Worm (Caenorhabditis elegans) whole organism, late embryonic: ENCODE data around the gene sup-36.
A peak's percentile ranks its signal among the peaks of the same experiment; 100 is the strongest.

Experiments used
- C08G9.2 ChIP-seq: sonication (generic microtip); optimal IDR thresholded peaks from 2 replicates; lab custom pipeline; 2016; ENCODE audit warnings: mild to moderate bottlenecking, missing genetic modification characterization, moderate library complexity, missing compliant biosample characterization
- C38D4.7 ChIP-seq: fragments of 200-800 bp; sonication (Bioruptor generic); optimal IDR thresholded peaks from 2 replicates; lab custom pipeline; 2018; ENCODE audit warnings: mild to moderate bottlenecking, missing genetic modification characterization, moderate library complexity, missing compliant biosample characterization
- F13H6.1 ChIP-seq: sonication (generic microtip); optimal IDR thresholded peaks from 2 replicates; lab custom pipeline; 2016; ENCODE audit warnings: missing genetic modification characterization, missing compliant biosample characterization
- K09A11.1 ChIP-seq: sonication (generic microtip); optimal IDR thresholded peaks from 2 replicates; lab custom pipeline; 2017; ENCODE audit warnings: antibody characterized with exemption, mild to moderate bottlenecking, missing genetic modification characterization, missing compliant biosample characterization; ENCODE audit not compliant: insufficient read depth
- T23F11.4 ChIP-seq: fragments of 200-800 bp; sonication (Bioruptor generic); optimal IDR thresholded peaks from 2 replicates; lab custom pipeline; 2018; ENCODE audit warnings: mild to moderate bottlenecking, missing genetic modification characterization, missing compliant biosample characterization
- ahr-1 ChIP-seq: sonication (generic microtip); optimal IDR thresholded peaks from 2 replicates; lab custom pipeline; 2016; ENCODE audit warnings: missing genetic modification characterization, missing compliant biosample characterization
- ama-1 ChIP-seq: fragments of 150-350 bp; optimal IDR thresholded peaks from 2 replicates; lab custom pipeline; 2014
- ceh-14 ChIP-seq: sonication (generic microtip); optimal IDR thresholded peaks from 2 replicates; lab custom pipeline; 2016; ENCODE audit warnings: missing genotype, missing genetic modification characterization, missing compliant biosample characterization
- ceh-2 ChIP-seq: sonication (generic microtip); optimal IDR thresholded peaks from 2 replicates; lab custom pipeline; 2016; ENCODE audit warnings: missing genotype, missing genetic modification characterization, missing compliant biosample characterization
- ceh-22 ChIP-seq: sonication (generic microtip); optimal IDR thresholded peaks from 2 replicates; lab custom pipeline; 2017; ENCODE audit warnings: missing biosample characterization, missing genetic modification characterization
- ceh-24 ChIP-seq: sonication (generic microtip); optimal IDR thresholded peaks from 2 replicates; lab custom pipeline; 2016; ENCODE audit warnings: mild to moderate bottlenecking, missing genetic modification characterization, missing compliant biosample characterization
- ceh-30 ChIP-seq: fragments of 150-350 bp; optimal IDR thresholded peaks from 2 replicates; lab custom pipeline; 2014; ENCODE audit warnings: missing biosample characterization, missing genetic modification characterization
- ceh-31 ChIP-seq: sonication (generic microtip); optimal IDR thresholded peaks from 2 replicates; lab custom pipeline; 2016; ENCODE audit warnings: missing genetic modification characterization, missing compliant biosample characterization
- ceh-45 ChIP-seq: fragments of 200-800 bp; sonication (Bioruptor generic); IDR thresholded peaks from 2 replicates; pipeline ENCODE4 v1.3.6; 2022; ENCODE audit warnings: missing genetic modification reagents, missing genetic modification characterization, missing compliant biosample characterization
- ceh-48 ChIP-seq: sonication (generic microtip); optimal IDR thresholded peaks from 2 replicates; lab custom pipeline; 2016; ENCODE audit warnings: missing genetic modification characterization, inconsistent platforms, missing compliant biosample characterization
- ceh-6 ChIP-seq: fragments of 200-800 bp; sonication (Bioruptor generic); optimal IDR thresholded peaks from 2 replicates; lab custom pipeline; 2018; ENCODE audit warnings: mild to moderate bottlenecking, missing genetic modification characterization, missing compliant biosample characterization
- che-1 ChIP-seq: sonication (generic microtip); optimal IDR thresholded peaks from 2 replicates; lab custom pipeline; 2016; ENCODE audit warnings: mild to moderate bottlenecking, missing genetic modification characterization, missing compliant biosample characterization
- elt-2 ChIP-seq: sonication (generic microtip); optimal IDR thresholded peaks from 2 replicates; lab custom pipeline; 2016; ENCODE audit warnings: missing genetic modification reagents, missing genetic modification characterization, missing compliant biosample characterization
- eyg-1 ChIP-seq: sonication (generic microtip); optimal IDR thresholded peaks from 2 replicates; lab custom pipeline; 2016; ENCODE audit warnings: missing genotype, missing genetic modification characterization, missing compliant biosample characterization
- fax-1 ChIP-seq: sonication (generic microtip); optimal IDR thresholded peaks from 2 replicates; lab custom pipeline; 2016; ENCODE audit warnings: missing genotype, missing genetic modification characterization, missing compliant biosample characterization
- fkh-10 ChIP-seq: fragments of 150-350 bp; optimal IDR thresholded peaks from 2 replicates; lab custom pipeline; 2014; ENCODE audit warnings: missing biosample characterization, missing genetic modification reagents, missing genetic modification characterization
- gmeb-2 ChIP-seq: sonication (generic microtip); optimal IDR thresholded peaks from 2 replicates; lab custom pipeline; 2016; ENCODE audit warnings: missing genetic modification characterization, inconsistent platforms, missing compliant biosample characterization
- hlh-15 ChIP-seq: sonication (generic microtip); optimal IDR thresholded peaks from 2 replicates; lab custom pipeline; 2016; ENCODE audit warnings: missing genetic modification characterization, missing compliant biosample characterization
- hlh-30 ChIP-seq: sonication (generic microtip); optimal IDR thresholded peaks from 2 replicates; lab custom pipeline; 2017; ENCODE audit warnings: antibody characterized with exemption, missing genetic modification characterization, missing compliant biosample characterization; ENCODE audit not compliant: insufficient read depth
- hlh-6 ChIP-seq: sonication (generic microtip); optimal IDR thresholded peaks from 2 replicates; lab custom pipeline; 2016; ENCODE audit warnings: missing genotype, missing genetic modification characterization, missing compliant biosample characterization
- hlh-8 ChIP-seq: sonication (generic microtip); optimal IDR thresholded peaks from 2 replicates; lab custom pipeline; 2016; ENCODE audit warnings: missing genotype, missing genetic modification characterization, missing compliant biosample characterization
- lim-6 ChIP-seq: sonication (generic microtip); optimal IDR thresholded peaks from 2 replicates; lab custom pipeline; 2016; ENCODE audit warnings: missing genetic modification characterization, missing compliant biosample characterization
- lin-11 ChIP-seq: fragments of 200-800 bp; sonication (Bioruptor generic); optimal IDR thresholded peaks from 2 replicates; lab custom pipeline; 2018; ENCODE audit warnings: mild to moderate bottlenecking, missing genetic modification characterization, missing compliant biosample characterization
- madf-2 ChIP-seq: sonication (generic microtip); optimal IDR thresholded peaks from 2 replicates; lab custom pipeline; 2017; ENCODE audit warnings: missing genetic modification characterization, missing compliant biosample characterization
- mec-3 ChIP-seq: sonication (generic microtip); optimal IDR thresholded peaks from 2 replicates; lab custom pipeline; 2016; ENCODE audit warnings: borderline replicate concordance, missing genetic modification characterization, missing compliant biosample characterization
- nfya-1 ChIP-seq: sonication (generic microtip); optimal IDR thresholded peaks from 2 replicates; lab custom pipeline; 2017; ENCODE audit warnings: missing genetic modification characterization, mild to moderate bottlenecking, missing compliant biosample characterization, antibody characterized with exemption, moderate library complexity
- odd-2 ChIP-seq: sonication (generic microtip); optimal IDR thresholded peaks from 2 replicates; lab custom pipeline; 2017; ENCODE audit warnings: antibody characterized with exemption, mild to moderate bottlenecking, missing genetic modification characterization, missing compliant biosample characterization
- pat-9 ChIP-seq: fragments of 200-800 bp; sonication (Bioruptor generic); optimal IDR thresholded peaks from 2 replicates; lab custom pipeline; 2018; ENCODE audit warnings: mild to moderate bottlenecking, missing genetic modification characterization, moderate library complexity, missing compliant biosample characterization
- pax-1 ChIP-seq: fragments of 150-350 bp; optimal IDR thresholded peaks from 2 replicates; lab custom pipeline; 2014; ENCODE audit warnings: missing biosample characterization, missing genetic modification characterization
- pha-4 ChIP-seq: fragments of 150-350 bp; optimal IDR thresholded peaks from 2 replicates; lab custom pipeline; 2018; ENCODE audit warnings: missing biosample characterization, missing genetic modification reagents, missing genetic modification characterization
- pqm-1 ChIP-seq: sonication (generic microtip); optimal IDR thresholded peaks from 2 replicates; lab custom pipeline; 2016; ENCODE audit warnings: missing genetic modification characterization, missing compliant biosample characterization
- ref-2 ChIP-seq: sonication (generic microtip); optimal IDR thresholded peaks from 2 replicates; lab custom pipeline; 2016; ENCODE audit warnings: missing genetic modification characterization, missing compliant biosample characterization
- sdc-2 ChIP-seq: sonication (generic microtip); optimal IDR thresholded peaks from 2 replicates; lab custom pipeline; 2016; ENCODE audit warnings: missing genotype, missing genetic modification characterization, missing compliant biosample characterization
- sox-4 ChIP-seq: sonication (generic microtip); optimal IDR thresholded peaks from 2 replicates; lab custom pipeline; 2017; ENCODE audit warnings: mild to moderate bottlenecking, missing genetic modification characterization, inconsistent platforms, missing compliant biosample characterization
- syd-9 ChIP-seq: sonication (generic microtip); optimal IDR thresholded peaks from 2 replicates; lab custom pipeline; 2016; ENCODE audit warnings: mild to moderate bottlenecking, missing genetic modification characterization, moderate library complexity, missing compliant biosample characterization
- ttx-3 ChIP-seq: sonication (generic microtip); optimal IDR thresholded peaks from 2 replicates; lab custom pipeline; 2016; ENCODE audit warnings: missing genetic modification reagents, missing genetic modification characterization, missing compliant biosample characterization
- unc-3 ChIP-seq, 2 experiments: fragments of 200-800 bp in 1 of 2; sonication (Bioruptor generic) in 1 of 2; sonication (generic microtip) in 1 of 2; conservative IDR thresholded peaks in 1 of 2; optimal IDR thresholded peaks in 1 of 2; 2 replicates each; pipeline versions ENCODE4 v1.3.6 to Lab custom; 2016 to 2022; ENCODE audit warnings: missing compliant biosample characterization in 2 of 2, missing genetic modification characterization in 2 of 2, missing genetic modification reagents in 1 of 2
- unc-42 ChIP-seq: sonication (generic microtip); optimal IDR thresholded peaks from 2 replicates; lab custom pipeline; 2016; ENCODE audit warnings: missing genotype, missing genetic modification characterization, missing compliant biosample characterization
- unc-55 ChIP-seq: sonication (generic microtip); optimal IDR thresholded peaks from 2 replicates; lab custom pipeline; 2017; ENCODE audit warnings: missing biosample characterization, missing genetic modification reagents, missing genetic modification characterization
- unc-86 ChIP-seq: sonication (generic microtip); optimal IDR thresholded peaks from 2 replicates; lab custom pipeline; 2016; ENCODE audit warnings: missing genetic modification characterization, missing compliant biosample characterization
- zip-5 ChIP-seq: sonication (generic microtip); optimal IDR thresholded peaks from 2 replicates; lab custom pipeline; 2016; ENCODE audit warnings: missing genetic modification characterization, missing compliant biosample characterization
- ztf-16 ChIP-seq: sonication (generic microtip); optimal IDR thresholded peaks from 2 replicates; lab custom pipeline; 2017; ENCODE audit warnings: missing genetic modification characterization, missing compliant biosample characterization

Gene sup-36

ce11 chrIV:6556624-6557368 is 44.7 kb upstream of the sup-36 start, which contains the start of gene try-3 (continued):
- peak; percentile 34 for TF ChIP-seq C38D4.7
- peak; percentile 56 for TF ChIP-seq lin-11
- TF ChIP-seq pat-9 (tag; lab: Kevin White, UChicago) = peak; percentile 50
- TF ChIP-seq ceh-45 (GFP tag; lab: Robert Waterston, UW) = no peak
- peak; percentile 5 for TF ChIP-seq hlh-8 (tag; lab: Kevin White, UChicago)
- TF ChIP-seq sox-4 (tag; lab: Kevin White, UChicago) = peak; percentile 55
- peak; percentile 16 for TF ChIP-seq ahr-1 (tag; lab: Kevin White, UChicago)
- TF ChIP-seq syd-9 (tag; lab: Kevin White, UChicago) = peak; percentile 32
- peak; percentile 43; the same call in 1 of the 2 replicates for TF ChIP-seq unc-3 (GFP tag; conservative IDR thresholded peaks at IDR 0.05; lab: Robert Waterston, UW)
- TF ChIP-seq unc-3 (tag; optimal IDR thresholded peaks at IDR 0.05; lab: Kevin White, UChicago) = peak; percentile 31
- no peak for TF ChIP-seq ceh-2 (tag; lab: Kevin White, UChicago)
- no peak for TF ChIP-seq hlh-6 (tag; lab: Kevin White, UChicago)
- TF ChIP-seq ref-2 (tag; lab: Kevin White, UChicago) = peak; percentile 43
- no peak for TF ChIP-seq pax-1 (tag; lab: Kevin White, UChicago)
- peak; percentile 67 for TF ChIP-seq ztf-16 (tag; lab: Kevin White, UChicago)
- TF ChIP-seq zip-5 = peak; percentile 22
- peak; percentile 59 for TF ChIP-seq che-1 (tag; lab: Kevin White, UChicago)
- TF ChIP-seq ceh-6 (GFP tag; lab: Kevin White, UChicago) = peak; percentile 58
- peak; percentile 26 for TF ChIP-seq pqm-1 (tag; lab: Kevin White, UChicago)
- TF ChIP-seq ceh-14 = peak; percentile 41
- TF ChIP-seq eyg-1 = peak; percentile 36
- no peak for TF ChIP-seq unc-42 (tag; lab: Kevin White, UChicago)
- peak; percentile 7 for TF ChIP-seq ceh-30 (tag; lab: Kevin White, UChicago)
- no peak for TF ChIP-seq hlh-15 (tag; lab: Kevin White, UChicago)
- peak; percentile 58 for TF ChIP-seq nfya-1
- TF ChIP-seq unc-86 (tag; lab: Kevin White, UChicago) = no peak
- TF ChIP-seq C08G9.2 = peak; percentile 17
- peak; percentile 60 for TF ChIP-seq T23F11.4 (GFP tag; lab: Kevin White, UChicago)
- peak; percentile 71 for TF ChIP-seq ceh-31 (tag; lab: Kevin White, UChicago)
- peak; percentile 14 for TF ChIP-seq sdc-2 (tag; lab: Kevin White, UChicago)
- peak; percentile 77 for TF ChIP-seq elt-2 (tag; lab: Kevin White, UChicago)
- peak; percentile 25 for TF ChIP-seq odd-2 (tag; lab: Kevin White, UChicago)
- TF ChIP-seq fkh-10 (GFP tag; lab: Kevin White, UChicago) = no peak
- peak; percentile 51 for TF ChIP-seq gmeb-2 (tag; lab: Kevin White, UChicago)
- TF ChIP-seq ttx-3 (tag; lab: Kevin White, UChicago) = peak; percentile 42
- TF ChIP-seq fax-1 (tag; lab: Kevin White, UChicago) = peak; percentile 20

DNA sequence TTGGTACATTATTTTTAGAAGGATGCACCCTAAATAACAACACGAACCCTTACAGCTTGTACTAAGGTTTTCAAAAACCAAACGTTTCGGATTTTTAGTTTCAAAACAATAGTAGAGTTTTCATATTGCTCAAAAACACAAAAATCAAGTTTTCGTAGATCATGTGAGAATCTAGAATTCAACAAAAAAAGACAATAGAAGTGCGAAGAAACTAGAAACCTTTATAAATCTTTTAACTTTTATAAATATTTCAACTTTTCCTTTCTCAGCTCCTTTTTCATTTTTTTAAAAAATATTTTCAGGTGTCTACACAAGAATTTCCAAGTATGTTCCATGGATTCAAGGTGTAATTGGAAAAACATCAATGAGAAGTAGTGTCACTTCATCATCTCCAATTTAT is 41.0 kb upstream of the sup-36 start, which contains the start of gene best-9:
Gene best-9 (plus strand): TSS at position 301 of the 400 bp plus-strand sequence.
- TF ChIP-seq ttx-3 (tag; lab: Kevin White, UChicago) (no peak), ama-1 (lab: Kevin White, UChicago) (no peak), hlh-30 (tag; lab: Kevin White, UChicago) (no peak), sox-4 (tag; lab: Kevin White, UChicago) (no peak), mec-3 (no peak), pha-4 (no peak), madf-2 (tag; lab: Kevin White, UChicago) (no peak), pqm-1 (tag; lab: Kevin White, UChicago) (no peak), ceh-22 (no peak), hlh-6 (tag; lab: Kevin White, UChicago) (no peak), K09A11.1 (tag; lab: Kevin White, UChicago) (no peak), unc-55 (GFP tag; lab: Kevin White, UChicago) (no peak), F13H6.1 (tag; lab: Kevin White, UChicago) (no peak), T23F11.4 (GFP tag; lab: Kevin White, UChicago) (no peak), zip-5 (no peak), lim-6 (tag; lab: Kevin White, UChicago) (no peak), ceh-24 (tag; lab: Kevin White, UChicago) (no peak), ceh-48 (tag; lab: Kevin White, UChicago) (no peak)
- TF ChIP-seq, all 69 proteins: peak for 0
